Worm (Caenorhabditis elegans) whole organism, L3 larva: Measurements from ENCODE around the gene ttr-43.

Experiments used
- ama-1 ChIP-seq: fragments of 150-350 bp; optimal IDR thresholded peaks from 2 replicates; lab custom pipeline; 2018
- daf-12 ChIP-seq: fragments of 150-350 bp; optimal IDR thresholded peaks from 2 replicates; lab custom pipeline; 2014; ENCODE audit warnings: missing biosample characterization, missing genetic modification reagents, missing genetic modification characterization
- elt-3 ChIP-seq, 3 experiments: fragments of 150-350 bp in 1 of 3; sonication (generic microtip) in 2 of 3; optimal IDR thresholded peaks; 2 replicates in 2 of 3; 4 replicates in 1 of 3; lab custom pipeline; 2014 to 2017; ENCODE audit warnings: missing biosample characterization in 3 of 3, missing genetic modification characterization in 3 of 3
- fos-1 ChIP-seq: fragments of 150-350 bp; optimal IDR thresholded peaks from 2 replicates; lab custom pipeline; 2014; ENCODE audit warnings: missing biosample characterization, missing genetic modification characterization
- jun-1 ChIP-seq: fragments of 150-350 bp; optimal IDR thresholded peaks from 2 replicates; lab custom pipeline; 2014; ENCODE audit warnings: missing biosample characterization, missing genetic modification reagents, missing genetic modification characterization
- lin-15B ChIP-seq: fragments of 150-350 bp; optimal IDR thresholded peaks from 2 replicates; lab custom pipeline; 2014; ENCODE audit warnings: missing biosample characterization, missing genetic modification characterization
- mdl-1 ChIP-seq: fragments of 150-350 bp; optimal IDR thresholded peaks from 2 replicates; lab custom pipeline; 2014; ENCODE audit warnings: missing biosample characterization, missing genetic modification characterization
- nhr-237 ChIP-seq: fragments of 150-350 bp; optimal IDR thresholded peaks from 2 replicates; lab custom pipeline; 2014; ENCODE audit warnings: missing biosample characterization, missing genetic modification characterization
- nhr-28 ChIP-seq: fragments of 150-350 bp; optimal IDR thresholded peaks from 2 replicates; lab custom pipeline; 2014; ENCODE audit warnings: missing biosample characterization, missing genetic modification characterization
- pha-4 ChIP-seq: fragments of 150-350 bp; optimal IDR thresholded peaks from 2 replicates; lab custom pipeline; 2014; ENCODE audit warnings: missing biosample characterization, missing genetic modification reagents, missing genetic modification characterization
- sea-2 ChIP-seq: fragments of 150-350 bp; sonication (generic microtip); optimal IDR thresholded peaks from 4 replicates; lab custom pipeline; 2014; ENCODE audit warnings: missing biosample characterization, missing genetic modification reagents, missing genetic modification characterization
- skn-1 ChIP-seq: fragments of 150-350 bp; optimal IDR thresholded peaks from 2 replicates; lab custom pipeline; 2014; ENCODE audit warnings: missing biosample characterization, missing genetic modification characterization

ce11 chrV:12588030-12588429 lies 2.5 kb downstream of the ttr-43 start, which contains the start of gene C14C10.1:
- TF ChIP-seq elt-3 (tag; optimal IDR thresholded peaks at IDR 0.05; lab: Kevin White, UChicago) (no peak), lin-15B (tag; lab: Kevin White, UChicago) (no peak), jun-1 (no peak), pha-4 (no peak), nhr-28 (no peak), nhr-237 (tag; lab: Kevin White, UChicago) (no peak), fos-1 (tag; lab: Kevin White, UChicago) (no peak), mdl-1 (tag; lab: Kevin White, UChicago) (no peak), skn-1 (no peak), sea-2 (GFP tag; lab: Kevin White, UChicago) (no peak), ama-1 (lab: Kevin White, UChicago) (no peak), daf-12 (no peak)
